Fruit fly (Drosophila melanogaster) whole organism, embryonic: Measurements from ENCODE around the gene CG5515.
A peak's percentile ranks its signal among the peaks of the same experiment; 100 is the strongest.

ENCODE experiments used
- Asciz ChIP-seq: fragments of 200-800 bp; sonication (Bioruptor generic); optimal IDR thresholded peaks from 2 replicates; lab custom pipeline; 2017; ENCODE audit warnings: missing biosample characterization, mild to moderate bottlenecking, missing genetic modification characterization, missing genetic modification reagents
- Blimp-1 ChIP-seq: fragments of 200-800 bp; sonication (Bioruptor generic); optimal IDR thresholded peaks from 3 replicates; lab custom pipeline; 2018; ENCODE audit warnings: missing biosample characterization, missing genetic modification characterization, mild to moderate bottlenecking, moderate library complexity, missing genetic modification reagents
- CG10274 ChIP-seq: fragments of 200-800 bp; sonication (Bioruptor generic); optimal IDR thresholded peaks from 3 replicates; lab custom pipeline; 2017; ENCODE audit warnings: missing biosample characterization, mild to moderate bottlenecking, missing genetic modification characterization
- CG11560 ChIP-seq: fragments of 200-800 bp; sonication (Bioruptor generic); IDR thresholded peaks from 3 replicates; pipeline ENCODE4 v1.3.6; 2022; ENCODE audit warnings: missing biosample characterization, missing genetic modification characterization
- CG13894 ChIP-seq: fragments of 200-800 bp; sonication (Bioruptor generic); optimal IDR thresholded peaks from 3 replicates; lab custom pipeline; 2018; ENCODE audit warnings: missing biosample characterization, mild to moderate bottlenecking, missing genetic modification characterization, moderate library complexity
- CG14441 ChIP-seq: fragments of 200-800 bp; sonication (Bioruptor generic); IDR thresholded peaks from 2 replicates; pipeline ENCODE4 v1.3.6; 2022; ENCODE audit warnings: missing biosample characterization, missing genetic modification characterization
- CG15269 ChIP-seq: fragments of 200-800 bp; sonication (Bioruptor generic); optimal IDR thresholded peaks from 2 replicates; lab custom pipeline; 2018; ENCODE audit warnings: missing biosample characterization, mild to moderate bottlenecking, missing genetic modification characterization, moderate library complexity
- CG15514 ChIP-seq: fragments of 200-800 bp; sonication (Bioruptor generic); optimal IDR thresholded peaks from 3 replicates; lab custom pipeline; 2017; ENCODE audit warnings: missing biosample characterization, missing genetic modification characterization, mild to moderate bottlenecking, moderate library complexity, missing genetic modification reagents
- CG16863 ChIP-seq: fragments of 200-800 bp; sonication (Bioruptor generic); optimal IDR thresholded peaks from 3 replicates; lab custom pipeline; 2016; ENCODE audit warnings: missing biosample characterization, missing genetic modification characterization
- CG2678 ChIP-seq: fragments of 200-800 bp; sonication (Bioruptor generic); optimal IDR thresholded peaks from 3 replicates; lab custom pipeline; 2019; ENCODE audit warnings: missing biosample characterization, mild to moderate bottlenecking, missing genetic modification characterization, moderate library complexity
- CG4424 ChIP-seq: fragments of 200-800 bp; sonication (Bioruptor generic); optimal IDR thresholded peaks from 3 replicates; lab custom pipeline; 2016; ENCODE audit warnings: missing biosample characterization, missing genetic modification characterization
- CG5180 ChIP-seq: fragments of 200-800 bp; sonication (Bioruptor generic); optimal IDR thresholded peaks from 3 replicates; lab custom pipeline; 2017; ENCODE audit warnings: missing biosample characterization, missing genetic modification characterization, mild to moderate bottlenecking, moderate library complexity, missing genetic modification reagents
- CG7271 ChIP-seq: fragments of 200-800 bp; sonication (Bioruptor generic); optimal IDR thresholded peaks from 2 replicates; lab custom pipeline; 2018; ENCODE audit warnings: missing biosample characterization, mild to moderate bottlenecking, missing genetic modification characterization, moderate library complexity
- CG7357 ChIP-seq: fragments of 200-800 bp; sonication (Bioruptor generic); IDR thresholded peaks from 3 replicates; pipeline ENCODE4 v1.3.6; 2022; ENCODE audit warnings: missing biosample characterization, missing genetic modification characterization
- CHES-1-like ChIP-seq: fragments of 200-800 bp; sonication (Bioruptor generic); optimal IDR thresholded peaks from 2 replicates; lab custom pipeline; 2016; ENCODE audit warnings: missing biosample characterization, missing genetic modification characterization
- D ChIP-seq, 2 experiments: fragments of 200-800 bp in 1 of 2; fragments of >200 bp in 1 of 2; sonication (Bioruptor generic) in 1 of 2; optimal IDR thresholded peaks; 2 replicates in 1 of 2; 3 replicates in 1 of 2; lab custom pipeline; 2017; ENCODE audit warnings: mild to moderate bottlenecking in 1 of 2, missing biosample characterization in 1 of 2, missing genetic modification characterization in 1 of 2, missing genetic modification reagents in 1 of 2
- Dad ChIP-seq: fragments of 200-800 bp; sonication (Bioruptor generic); optimal IDR thresholded peaks from 3 replicates; lab custom pipeline; 2016; ENCODE audit warnings: missing biosample characterization, missing genetic modification characterization
- Dek ChIP-seq: fragments of 200-800 bp; sonication (Bioruptor generic); optimal IDR thresholded peaks from 3 replicates; lab custom pipeline; 2019; ENCODE audit warnings: missing biosample characterization, mild to moderate bottlenecking, missing genetic modification characterization, moderate library complexity
- Dp ChIP-seq: fragments of 200-800 bp; sonication (Bioruptor generic); optimal IDR thresholded peaks from 2 replicates; lab custom pipeline; 2018; ENCODE audit warnings: missing biosample characterization, mild to moderate bottlenecking, missing genetic modification characterization, moderate library complexity
- Fer2 ChIP-seq: fragments of 200-800 bp; sonication (Bioruptor generic); optimal IDR thresholded peaks from 2 replicates; lab custom pipeline; 2018; ENCODE audit warnings: missing biosample characterization, mild to moderate bottlenecking, missing genetic modification characterization, moderate library complexity
- GATAe ChIP-seq: fragments of 200-800 bp; sonication (Bioruptor generic); conservative IDR thresholded peaks from 2 replicates; pipeline ENCODE4 v1.3.6; 2022; ENCODE audit warnings: missing biosample characterization, missing genetic modification characterization
- Gsc ChIP-seq: fragments of 200-800 bp; sonication (Bioruptor generic); IDR thresholded peaks from 2 replicates; pipeline ENCODE4 v1.3.6; 2022; ENCODE audit warnings: missing biosample characterization, missing genetic modification characterization
- Gug ChIP-seq: fragments of 200-800 bp; sonication (Bioruptor generic); IDR thresholded peaks from 4 replicates; pipeline ENCODE4 v1.3.6; 2022; ENCODE audit warnings: missing biosample characterization, missing genetic modification characterization
- HLHmδ ChIP-seq: fragments of 200-800 bp; sonication (Bioruptor generic); optimal IDR thresholded peaks from 2 replicates; lab custom pipeline; 2018; ENCODE audit warnings: missing biosample characterization, mild to moderate bottlenecking, missing genetic modification characterization, moderate library complexity
- Hey ChIP-seq: fragments of 200-800 bp; sonication (Bioruptor generic); optimal IDR thresholded peaks from 3 replicates; lab custom pipeline; 2018; ENCODE audit warnings: missing biosample characterization, mild to moderate bottlenecking, missing genetic modification characterization
- HmgD ChIP-seq: fragments of 200-800 bp; sonication (Bioruptor generic); optimal IDR thresholded peaks from 3 replicates; lab custom pipeline; 2016; ENCODE audit warnings: missing biosample characterization, missing genetic modification characterization
- Nf-YA ChIP-seq: fragments of 200-800 bp; sonication (Bioruptor generic); IDR thresholded peaks from 2 replicates; pipeline ENCODE4 v1.3.6; 2022; ENCODE audit warnings: missing biosample characterization, missing genetic modification characterization
- Rfx ChIP-seq: fragments of 200-800 bp; sonication (Bioruptor generic); IDR thresholded peaks from 2 replicates; pipeline ENCODE4 v1.3.6; 2022; ENCODE audit warnings: missing biosample characterization, missing genetic modification characterization
- Side ChIP-seq: fragments of 200-800 bp; sonication (Bioruptor generic); optimal IDR thresholded peaks from 2 replicates; lab custom pipeline; 2016; ENCODE audit warnings: missing biosample characterization, missing genetic modification characterization
- Sox100B ChIP-seq: fragments of 200-800 bp; sonication (Bioruptor generic); optimal IDR thresholded peaks from 3 replicates; lab custom pipeline; 2018; ENCODE audit warnings: missing biosample characterization, mild to moderate bottlenecking, missing genetic modification characterization
- TFAM ChIP-seq: fragments of 200-800 bp; sonication (Bioruptor generic); optimal IDR thresholded peaks from 2 replicates; lab custom pipeline; 2017; ENCODE audit warnings: missing biosample characterization, missing genetic modification characterization, inconsistent platforms
- Xrp1 ChIP-seq: fragments of 200-800 bp; sonication (Bioruptor generic); IDR thresholded peaks from 2 replicates; pipeline ENCODE4 v1.3.6; 2022; ENCODE audit warnings: missing biosample characterization, missing genetic modification characterization
- YL-1 ChIP-seq: fragments of 200-800 bp; sonication (Bioruptor generic); optimal IDR thresholded peaks from 3 replicates; lab custom pipeline; 2017; ENCODE audit warnings: missing biosample characterization, mild to moderate bottlenecking, missing genetic modification characterization
- crc ChIP-seq: fragments of 200-800 bp; sonication (Bioruptor generic); optimal IDR thresholded peaks from 2 replicates; lab custom pipeline; 2016; ENCODE audit warnings: missing biosample characterization, missing genetic modification characterization
- exex ChIP-seq: fragments of 200-800 bp; sonication (Bioruptor generic); optimal IDR thresholded peaks from 4 replicates; lab custom pipeline; 2018; ENCODE audit warnings: missing biosample characterization, mild to moderate bottlenecking, missing genetic modification characterization, moderate library complexity
- fd64A ChIP-seq: fragments of 200-800 bp; sonication (Bioruptor generic); optimal IDR thresholded peaks from 3 replicates; lab custom pipeline; 2018; ENCODE audit warnings: missing biosample characterization, mild to moderate bottlenecking, missing genetic modification characterization
- kay ChIP-seq: fragments of 200-800 bp; sonication (Bioruptor generic); optimal IDR thresholded peaks from 2 replicates; lab custom pipeline; 2016; ENCODE audit warnings: missing biosample characterization, missing genetic modification characterization
- knrl ChIP-seq: fragments of 200-800 bp; sonication (Bioruptor generic); IDR thresholded peaks from 3 replicates; pipeline ENCODE4 v1.3.6; 2022; ENCODE audit warnings: missing biosample characterization, missing genetic modification characterization; ENCODE audit not compliant: partially characterized antibody
- lab ChIP-seq: fragments of 200-800 bp; sonication (Bioruptor generic); optimal IDR thresholded peaks from 3 replicates; lab custom pipeline; 2017; ENCODE audit warnings: missing biosample characterization, missing genetic modification characterization, mild to moderate bottlenecking, moderate library complexity, missing genetic modification reagents
- nerfin-1 ChIP-seq: fragments of 200-800 bp; sonication (Bioruptor generic); optimal IDR thresholded peaks from 3 replicates; lab custom pipeline; 2019; ENCODE audit warnings: missing biosample characterization, mild to moderate bottlenecking, missing genetic modification characterization, moderate library complexity
- org-1 ChIP-seq: fragments of 200-800 bp; sonication (Bioruptor generic); optimal IDR thresholded peaks from 2 replicates; lab custom pipeline; 2017; ENCODE audit warnings: missing biosample characterization, missing genetic modification characterization
- peb ChIP-seq: fragments of 200-800 bp; sonication (Bioruptor generic); IDR thresholded peaks from 2 replicates; pipeline ENCODE4 v1.3.6; 2022; ENCODE audit warnings: missing biosample characterization, missing genetic modification characterization
- pnt ChIP-seq: fragments of 200-800 bp; sonication (Bioruptor generic); optimal IDR thresholded peaks from 3 replicates; lab custom pipeline; 2016; ENCODE audit warnings: missing biosample characterization, missing genetic modification characterization
- schlank ChIP-seq: fragments of 200-800 bp; sonication (Bioruptor generic); optimal IDR thresholded peaks from 2 replicates; lab custom pipeline; 2018; ENCODE audit warnings: missing biosample characterization, mild to moderate bottlenecking, missing genetic modification characterization
- seq ChIP-seq: fragments of 200-800 bp; sonication (Bioruptor generic); IDR thresholded peaks from 2 replicates; pipeline ENCODE4 v1.3.6; 2022; ENCODE audit warnings: missing biosample characterization, missing genetic modification characterization
- slou ChIP-seq: fragments of 200-800 bp; sonication (Bioruptor generic); optimal IDR thresholded peaks from 3 replicates; lab custom pipeline; 2016; ENCODE audit warnings: missing biosample characterization, missing genetic modification characterization
- tll ChIP-seq, 2 experiments: fragments of 200-800 bp in 1 of 2; fragments of >200 bp in 1 of 2; sonication (Bioruptor generic) in 1 of 2; optimal IDR thresholded peaks; 2 replicates each; lab custom pipeline; 2017 to 2019; ENCODE audit warnings: missing biosample characterization in 2 of 2, missing genetic modification characterization in 2 of 2, mild to moderate bottlenecking in 1 of 2, moderate library complexity in 1 of 2
- z ChIP-seq: fragments of 200-800 bp; sonication (Bioruptor generic); IDR thresholded peaks from 3 replicates; pipeline ENCODE4 v1.3.6; 2022; ENCODE audit warnings: missing biosample characterization, missing genetic modification characterization

Gene CG5515

dm6 chr3R:24230423-24231205, 41.9 kb upstream of the CG5515 start, which contains the start of gene mask (continued):
- TF ChIP-seq GATAe (GFP tag; lab: Robert Waterston, UW) (no peak; the same call in 1 of the 2 replicates), fd64A (GFP tag; lab: Kevin White, UChicago) (peak; percentile 25), seq (GFP tag; lab: Robert Waterston, UW) (peak; percentile 75), kay (peak; percentile 16), crc (GFP tag; lab: Kevin White, UChicago) (peak; percentile 82), Dad (GFP tag; lab: Kevin White, UChicago) (peak; percentile 80), Asciz (GFP tag; lab: Kevin White, UChicago) (peak; percentile 55), CG10274 (peak; percentile 33), Fer2 (peak; percentile 82), CG7357 (no peak), Blimp-1 (GFP tag; lab: Kevin White, UChicago) (peak; percentile 10), CG2678 (tag; lab: Kevin White, UChicago) (peak; percentile 59), Gsc (GFP tag; lab: Robert Waterston, UW) (no peak), Nf-YA (peak; percentile 70; the same call in 1 of the 2 replicates), Dek (tag; lab: Kevin White, UChicago) (no peak), CG11560 (tag; lab: Robert Waterston, UW) (no peak; the same call in 2 of the 3 replicates), D (optimal IDR thresholded peaks at IDR 0.05; lab: Kevin White, UChicago) (no peak), D (GFP tag; optimal IDR thresholded peaks at IDR 0.05; lab: Kevin White, UChicago) (peak; percentile 63), CG16863 (GFP tag; lab: Kevin White, UChicago) (peak; percentile 73), CG7271 (tag; lab: Kevin White, UChicago) (peak; percentile 82), HmgD (GFP tag; lab: Kevin White, UChicago) (peak; percentile 74), CG4424 (peak; percentile 70), CG15269 (tag; lab: Kevin White, UChicago) (peak; percentile 56), CG5180 (GFP tag; lab: Kevin White, UChicago) (no peak), Xrp1 (GFP tag; lab: Robert Waterston, UW) (no peak), YL-1 (GFP tag; lab: Kevin White, UChicago) (peak; percentile 76), pnt (GFP tag; lab: Kevin White, UChicago) (no peak), peb (GFP tag; lab: Robert Waterston, UW) (no peak), CG13894 (peak; percentile 58), z (GFP tag; lab: Robert Waterston, UW) (no peak), Side (GFP tag; lab: Kevin White, UChicago) (peak; percentile 86), tll (GFP tag; optimal IDR thresholded peaks at IDR 0.05; lab: Kevin White, UChicago) (peak in 1 of 2 experiments; percentile 62), Sox100B (GFP tag; lab: Kevin White, UChicago) (peak; percentile 75), slou (GFP tag; lab: Kevin White, UChicago) (peak; percentile 76), exex (peak; percentile 35), Gug (GFP tag; lab: Robert Waterston, UW) (peak; percentile 62; the same call in 3 of the 4 replicates), Rfx (GFP tag; lab: Robert Waterston, UW) (peak; percentile 93), Hey (tag; lab: Kevin White, UChicago) (peak; percentile 83), org-1 (GFP tag; lab: Kevin White, UChicago) (peak; percentile 59), knrl (GFP tag; lab: Robert Waterston, UW) (no peak), CHES-1-like (peak; percentile 73), nerfin-1 (peak; percentile 47), HLHmδ (peak; percentile 91), lab (GFP tag; lab: Kevin White, UChicago) (peak; percentile 87), schlank (tag; lab: Kevin White, UChicago) (peak; percentile 86), Dp (GFP tag; lab: Kevin White, UChicago) (peak; percentile 46), TFAM (no peak), CG15514 (peak; percentile 76), CG14441 (peak; percentile 65)
